Worm (Caenorhabditis elegans): Measurements from ENCODE around the gene R02E12.12.
A peak's percentile ranks its signal among the peaks of the same experiment; 100 is the strongest.

R02E12.12 gene

ce11 chrX:3994418-3994817 lies 8.9 kb upstream of the R02E12.12 start (continued):
- TF ChIP-seq ceh-18 (tag; optimal IDR thresholded peaks at IDR 0.05) (no peak), tbx-7 (tag; optimal IDR thresholded peaks at IDR 0.05) (no peak), elt-2 (tag; optimal IDR thresholded peaks at IDR 0.05) (peak; percentile 40), unc-86 (tag; optimal IDR thresholded peaks at IDR 0.05) (no peak), pros-1 (tag; optimal IDR thresholded peaks at IDR 0.05) (no peak), syd-9 (tag; optimal IDR thresholded peaks at IDR 0.05) (no peak), sdc-2 (tag; optimal IDR thresholded peaks at IDR 0.05) (peak; percentile 47), rnt-1 (tag; optimal IDR thresholded peaks at IDR 0.05) (peak; percentile 67), ets-4 (tag; optimal IDR thresholded peaks at IDR 0.05) (no peak), hlh-30 (tag; optimal IDR thresholded peaks at IDR 0.05; ENCODE audit: insufficient read depth) (no peak), dmd-4 (tag; optimal IDR thresholded peaks at IDR 0.05; ENCODE audit: borderline replicate concordance) (no peak), K09A11.1 (tag; optimal IDR thresholded peaks at IDR 0.05; ENCODE audit: insufficient read depth) (peak; percentile 25), ceh-2 (tag; optimal IDR thresholded peaks at IDR 0.05) (no peak), sox-2 (GFP tag; IDR thresholded peaks at IDR 0.05) (peak; percentile 44; the same call in 1 of the 2 replicates), ceh-45 (GFP tag; IDR thresholded peaks at IDR 0.05) (0 out of 2 replicates have a peak, but pooled peaks have one; percentile 9), ceh-6 (GFP tag; optimal IDR thresholded peaks at IDR 0.05) (peak; percentile 65), tbx-2 (tag; optimal IDR thresholded peaks at IDR 0.05) (peak; percentile 32), madf-2 (tag; optimal IDR thresholded peaks at IDR 0.05) (peak; percentile 16), unc-42 (tag; optimal IDR thresholded peaks at IDR 0.05) (no peak), fkh-6 (tag; optimal IDR thresholded peaks at IDR 0.05) (peak; percentile 71), K02D7.2 (tag; optimal IDR thresholded peaks at IDR 0.05) (no peak), C08G9.2 (tag; optimal IDR thresholded peaks at IDR 0.05) (peak; percentile 27), hlh-6 (tag; optimal IDR thresholded peaks at IDR 0.05) (peak; percentile 52), ama-1 (optimal IDR thresholded peaks at IDR 0.05) (no peak), C38D4.7 (GFP tag; optimal IDR thresholded peaks at IDR 0.05) (peak; percentile 51), ahr-1 (tag; optimal IDR thresholded peaks at IDR 0.05) (no peak), unc-55 (GFP tag; optimal IDR thresholded peaks at IDR 0.05) (no peak), T23F11.4 (GFP tag; optimal IDR thresholded peaks at IDR 0.05) (peak; percentile 31), nhr-232 (tag; optimal IDR thresholded peaks at IDR 0.05) (peak; percentile 52), F13H6.1 (tag; optimal IDR thresholded peaks at IDR 0.05) (no peak), lin-11 (tag; optimal IDR thresholded peaks at IDR 0.05) (peak; percentile 48), npax-4 (tag; optimal IDR thresholded peaks at IDR 0.05) (no peak), pqm-1 (tag; optimal IDR thresholded peaks at IDR 0.05) (no peak), hlh-15 (tag; optimal IDR thresholded peaks at IDR 0.05) (peak; percentile 33), eyg-1 (tag; optimal IDR thresholded peaks at IDR 0.05) (peak; percentile 7), nhr-11 (tag; optimal IDR thresholded peaks at IDR 0.05) (no peak), pat-9 (tag; optimal IDR thresholded peaks at IDR 0.05) (no peak), lim-6 (tag; optimal IDR thresholded peaks at IDR 0.05) (no peak), sox-4 (tag; optimal IDR thresholded peaks at IDR 0.05) (peak; percentile 63), ttx-3 (tag; optimal IDR thresholded peaks at IDR 0.05) (peak; percentile 33), ceh-31 (tag; optimal IDR thresholded peaks at IDR 0.05) (peak; percentile 15), elt-4 (tag; optimal IDR thresholded peaks at IDR 0.05) (no peak), Y22D7AL.16 (tag; optimal IDR thresholded peaks at IDR 0.05) (peak; percentile 38), ztf-16 (tag; optimal IDR thresholded peaks at IDR 0.05) (peak; percentile 21), ceh-48 (tag; optimal IDR thresholded peaks at IDR 0.05) (peak; percentile 27), nfya-1 (tag; optimal IDR thresholded peaks at IDR 0.05) (no peak), pax-1 (tag; optimal IDR thresholded peaks at IDR 0.05) (no peak)

Measured in whole organism, late embryonic.